Fruit fly (Drosophila melanogaster): ENCODE results near the gene msk.

msk gene

dm6 chr3L:8121590-8121989, 5.6 kb downstream of the msk start, which contains the start of gene ldbr (continued):
- TF ChIP-seq usp (GFP tag; optimal IDR thresholded peaks at IDR 0.05): no peak
- no peak for TF ChIP-seq lab (GFP tag; optimal IDR thresholded peaks at IDR 0.05)
- TF ChIP-seq klu (GFP tag; IDR thresholded peaks at IDR 0.05): no peak
- TF ChIP-seq CG7928 (GFP tag; optimal IDR thresholded peaks at IDR 0.05): no peak
- no peak for TF ChIP-seq ems (GFP tag; optimal IDR thresholded peaks at IDR 0.05)
- peak; percentile 5 for TF ChIP-seq ATbp (GFP tag; optimal IDR thresholded peaks at IDR 0.05)
- peak; percentile 10 for TF ChIP-seq CG2120 (GFP tag; optimal IDR thresholded peaks at IDR 0.05)
- peak; percentile 74 for TF ChIP-seq lbe (GFP tag; optimal IDR thresholded peaks at IDR 0.05)
- TF ChIP-seq CG6254 (GFP tag; optimal IDR thresholded peaks at IDR 0.05): no peak
- peak in 1 of 2 experiments; percentile 38 for TF ChIP-seq crp (GFP tag; optimal IDR thresholded peaks at IDR 0.05)
- TF ChIP-seq ase (GFP tag; IDR thresholded peaks at IDR 0.05): no peak
- no peak for TF ChIP-seq CG3995 (GFP tag; optimal IDR thresholded peaks at IDR 0.05)
- no peak for TF ChIP-seq trh (GFP tag; optimal IDR thresholded peaks at IDR 0.05)
- TF ChIP-seq Mrtf (GFP tag; IDR thresholded peaks at IDR 0.05): no peak
- TF ChIP-seq toy (GFP tag; IDR thresholded peaks at IDR 0.05): no peak
- TF ChIP-seq NfI (GFP tag; optimal IDR thresholded peaks at IDR 0.05): peak; percentile 31
- peak; percentile 40 for TF ChIP-seq gfzf (GFP tag; optimal IDR thresholded peaks at IDR 0.05)
- no peak for TF ChIP-seq CG32767 (GFP tag; IDR thresholded peaks at IDR 0.05)
- TF ChIP-seq Usf (GFP tag; optimal IDR thresholded peaks at IDR 0.05): no peak
- TF ChIP-seq CG11247 (GFP tag; IDR thresholded peaks at IDR 0.05): no peak
- no peak for TF ChIP-seq fd96Cb (tag; optimal IDR thresholded peaks at IDR 0.05)

dm6 chr3L:8124481-8125359, 8.7 kb downstream of the msk start, which contains the start of the genes CG7550 and mRpL36:
Gene CG7550, minus strand, starts transcription at chr3L:8124531.
Gene mRpL36, minus strand, starts transcription at chr3L:8125132.
- TF ChIP-seq zfh2 (GFP tag; optimal IDR thresholded peaks at IDR 0.05): no peak
- no peak for TF ChIP-seq CG8281 (tag; optimal IDR thresholded peaks at IDR 0.05)
- TF ChIP-seq CG2129 (GFP tag; IDR thresholded peaks at IDR 0.05; ENCODE audit: partially characterized antibody): no peak
- TF ChIP-seq CG3281 (GFP tag; optimal IDR thresholded peaks at IDR 0.05): no peak
- no peak for TF ChIP-seq twi (tag; optimal IDR thresholded peaks at IDR 0.05)
- TF ChIP-seq pfk (GFP tag; optimal IDR thresholded peaks at IDR 0.05): no peak
- no peak for TF ChIP-seq so (GFP tag; IDR thresholded peaks at IDR 0.05)
- peak; percentile 20 for TF ChIP-seq stwl (tag; optimal IDR thresholded peaks at IDR 0.05)
- no peak for TF ChIP-seq CTCF (GFP tag; optimal IDR thresholded peaks at IDR 0.05)
- no peak for TF ChIP-seq run (tag; optimal IDR thresholded peaks at IDR 0.05)
- TF ChIP-seq row (GFP tag; IDR thresholded peaks at IDR 0.05): 0 out of 3 replicates have a peak, but pooled peaks have one; percentile 10
- TF ChIP-seq Med (GFP tag): peak; percentile 55
- no peak for TF ChIP-seq Nf-YA (GFP tag; IDR thresholded peaks at IDR 0.05)
- TF ChIP-seq CG6175 (GFP tag; IDR thresholded peaks at IDR 0.05): no peak
- no peak for TF ChIP-seq stc (GFP tag; IDR thresholded peaks at IDR 0.05)
- TF ChIP-seq CG8290 (GFP tag; optimal IDR thresholded peaks at IDR 0.05): no peak
- TF ChIP-seq CG8290 (tag; optimal IDR thresholded peaks at IDR 0.05): no peak
- TF ChIP-seq Meics (GFP tag; optimal IDR thresholded peaks at IDR 0.05): no peak
- no peak for TF ChIP-seq Mad (GFP tag; optimal IDR thresholded peaks at IDR 0.05)
- no peak for TF ChIP-seq CG8388 (GFP tag; optimal IDR thresholded peaks at IDR 0.05)
- peak; percentile 47 for TF ChIP-seq Dp (GFP tag; optimal IDR thresholded peaks at IDR 0.05)
- no peak for TF ChIP-seq grau (tag; optimal IDR thresholded peaks at IDR 0.05)
- no peak for TF ChIP-seq CG12744 (GFP tag; optimal IDR thresholded peaks at IDR 0.05)
- no peak for TF ChIP-seq sima (GFP tag; optimal IDR thresholded peaks at IDR 0.05)
- TF ChIP-seq E2f2 (GFP tag; IDR thresholded peaks at IDR 0.05): peak; percentile 55; the same call in 1 of the 2 replicates
- TF ChIP-seq psq (GFP tag; optimal IDR thresholded peaks at IDR 0.05): no peak
- no peak for TF ChIP-seq CG43689 (GFP tag; IDR thresholded peaks at IDR 0.05)
- TF ChIP-seq MBD-R2 (GFP tag; IDR thresholded peaks at IDR 0.05): peak; percentile 48; the same call in 1 of the 2 replicates
- TF ChIP-seq CG7786 (GFP tag; optimal IDR thresholded peaks at IDR 0.05): no peak
- no peak for TF ChIP-seq CG12155 (GFP tag; optimal IDR thresholded peaks at IDR 0.05)

Measured in whole organism, embryonic.